ENCODE assay signal across 2 fruit fly cellular contexts in genomic region chr2L:14264990-14265567, dm6.
TF ChIP-seq lines count a peak whose summit lies in the region.

No protein-coding gene starts in this region.

- TF ChIP-seq CTCF in whole organism, embryonic (GFP tag; optimal IDR thresholded peaks at IDR 0.05; lab: Kevin White, UChicago), result no peak

TF ChIP-seq in whole organism, embryonic, 481 proteins besides CTCF, POLR2A, EP300 and RAD21:
- no peak for TF ChIP-seq CG13894 (tag; optimal IDR thresholded peaks at IDR 0.05; lab: Kevin White, UChicago)
- peak; percentile 40; the same call in 1 of the 2 replicates for TF ChIP-seq gt (GFP tag; IDR thresholded peaks at IDR 0.05; lab: Robert Waterston, UW)
- TF ChIP-seq zen (tag; optimal IDR thresholded peaks at IDR 0.05; lab: Kevin White, UChicago), result peak; percentile 0
- TF ChIP-seq CG11723 (GFP tag; optimal IDR thresholded peaks at IDR 0.05; lab: Kevin White, UChicago), result no peak
- 0 out of 3 replicates have a peak, but pooled peaks have one; percentile 19 for TF ChIP-seq zfh1 (GFP tag; IDR thresholded peaks at IDR 0.05; lab: Robert Waterston, UW)
- no peak for TF ChIP-seq CG12155 (GFP tag; optimal IDR thresholded peaks at IDR 0.05; lab: Kevin White, UChicago)
- TF ChIP-seq so (GFP tag; IDR thresholded peaks at IDR 0.05; lab: Robert Waterston, UW), result no peak
- peak; percentile 7 for TF ChIP-seq CG8924 (tag; optimal IDR thresholded peaks at IDR 0.05; lab: Kevin White, UChicago)
- TF ChIP-seq D (optimal IDR thresholded peaks at IDR 0.05; lab: Kevin White, UChicago), result peak; percentile 98
- peak; percentile 26 for TF ChIP-seq D (GFP tag; optimal IDR thresholded peaks at IDR 0.05; lab: Kevin White, UChicago)
- no peak for TF ChIP-seq CG9817 (tag; optimal IDR thresholded peaks at IDR 0.05; lab: Kevin White, UChicago)
- no peak for TF ChIP-seq fu2 (GFP tag; optimal IDR thresholded peaks at IDR 0.05; lab: Kevin White, UChicago)
- TF ChIP-seq ara (GFP tag; IDR thresholded peaks at IDR 0.05; lab: Robert Waterston, UW), result 0 out of 2 replicates have a peak, but pooled peaks have one; percentile 21
- no peak for TF ChIP-seq bcd (GFP tag; optimal IDR thresholded peaks at IDR 0.05; lab: Kevin White, UChicago)
- no peak for TF ChIP-seq prd (optimal IDR thresholded peaks at IDR 0.05; lab: Kevin White, UChicago)
- TF ChIP-seq prd (GFP tag; IDR thresholded peaks at IDR 0.05; lab: Robert Waterston, UW), result peak; percentile 29; the same call in 1 of the 3 replicates
- peak; percentile 59 for TF ChIP-seq kni (GFP tag; optimal IDR thresholded peaks at IDR 0.05; lab: Kevin White, UChicago)
- TF ChIP-seq hth (optimal IDR thresholded peaks at IDR 0.05; lab: Kevin White, UChicago), result no peak
- TF ChIP-seq gsb-n (tag; optimal IDR thresholded peaks at IDR 0.05; lab: Kevin White, UChicago), result peak; percentile 74
- TF ChIP-seq CG7556 (GFP tag; optimal IDR thresholded peaks at IDR 0.05; lab: Kevin White, UChicago), result no peak
- no peak for TF ChIP-seq CG9215 (GFP tag; IDR thresholded peaks at IDR 0.05; lab: Robert Waterston, UW)
- TF ChIP-seq twi (tag; optimal IDR thresholded peaks at IDR 0.05; lab: Kevin White, UChicago), result peak; percentile 99
- TF ChIP-seq CG2199 (GFP tag; IDR thresholded peaks at IDR 0.05; lab: Robert Waterston, UW), result peak; percentile 62; the same call in 2 of the 3 replicates
- no peak for TF ChIP-seq CG6689 (GFP tag; IDR thresholded peaks at IDR 0.05; lab: Robert Waterston, UW)
- no peak for TF ChIP-seq CG12236 (GFP tag; optimal IDR thresholded peaks at IDR 0.05; lab: Kevin White, UChicago)
- TF ChIP-seq CHES-1-like (GFP tag; optimal IDR thresholded peaks at IDR 0.05; lab: Kevin White, UChicago), result no peak
- peak; percentile 93 for TF ChIP-seq Kr (GFP tag; optimal IDR thresholded peaks at IDR 0.05; lab: Kevin White, UChicago)

TF ChIP-seq in whole organism, prepupa, 60 proteins besides CTCF, POLR2A, EP300 and RAD21:
- TF ChIP-seq Eip78C (GFP tag; lab: Kevin White, UChicago), result peak; percentile 13
- TF ChIP-seq Eip93F (GFP tag; optimal IDR thresholded peaks at IDR 0.05; lab: Kevin White, UChicago), result no peak
- TF ChIP-seq CG11294 (GFP tag; IDR thresholded peaks at IDR 0.05; lab: Robert Waterston, UW), result no peak
TF ChIP-seq in whole organism, prepupa: peak in this region for 1.
